Worm (Caenorhabditis elegans) whole organism, L4 larva: ENCODE measurements around the gene T08B1.1.

Experiments
- F10B5.3 ChIP-seq: sonication (generic microtip); optimal IDR thresholded peaks from 2 replicates; lab custom pipeline; 2016; ENCODE audit warnings: mild to moderate bottlenecking, missing genetic modification characterization, missing compliant biosample characterization
- F44E2.7 ChIP-seq: fragments of 200-800 bp; sonication (Bioruptor generic); IDR thresholded peaks from 2 replicates; pipeline ENCODE4 v2.1.2; 2022; ENCODE audit warnings: missing genetic modification characterization, missing compliant biosample characterization
- T20F7.1 ChIP-seq: fragments of 200-800 bp; sonication (Bioruptor generic); optimal IDR thresholded peaks from 2 replicates; lab custom pipeline; 2018; ENCODE audit warnings: mild to moderate bottlenecking, missing genetic modification characterization, missing compliant biosample characterization
- Y105C5A.15 ChIP-seq: fragments of 200-800 bp; sonication (Bioruptor generic); IDR thresholded peaks from 2 replicates; pipeline ENCODE4 v1.3.6; 2022; ENCODE audit warnings: missing genetic modification characterization, missing compliant biosample characterization
- Y75B8A.6 ChIP-seq: fragments of 200-800 bp; sonication (Bioruptor generic); IDR thresholded peaks from 2 replicates; pipeline ENCODE4 v1.3.6; 2022; ENCODE audit warnings: missing genetic modification reagents, missing genetic modification characterization, missing compliant biosample characterization
- ZK546.5 ChIP-seq, 2 experiments: sonication (generic microtip); optimal IDR thresholded peaks; 2 replicates each; lab custom pipeline; 2017; ENCODE audit warnings: missing biosample characterization in 2 of 2, missing genetic modification characterization in 2 of 2
- aly-2 ChIP-seq: sonication (generic microtip); optimal IDR thresholded peaks from 2 replicates; lab custom pipeline; 2018; ENCODE audit warnings: missing biosample characterization, missing genetic modification characterization
- ama-1 ChIP-seq: fragments of 150-350 bp; optimal IDR thresholded peaks from 2 replicates; lab custom pipeline; 2014; ENCODE audit warnings: inconsistent platforms, mixed read lengths
- ceh-28 ChIP-seq: fragments of 150-350 bp; optimal IDR thresholded peaks from 2 replicates; lab custom pipeline; 2014; ENCODE audit warnings: missing biosample characterization, missing genetic modification reagents, missing genetic modification characterization
- ceh-62 ChIP-seq: sonication (generic microtip); optimal IDR thresholded peaks from 2 replicates; lab custom pipeline; 2017; ENCODE audit warnings: missing biosample characterization, missing genetic modification characterization
- ceh-82 ChIP-seq: sonication (generic microtip); optimal IDR thresholded peaks from 2 replicates; lab custom pipeline; 2017; ENCODE audit warnings: missing biosample characterization, missing genetic modification characterization
- daf-16 ChIP-seq, 3 experiments: sonication (generic microtip); optimal IDR thresholded peaks; 2 replicates each; lab custom pipeline; 2016 to 2017; ENCODE audit warnings: missing genetic modification characterization in 3 of 3, missing genetic modification reagents in 3 of 3, mild to moderate bottlenecking in 2 of 3, missing compliant biosample characterization in 2 of 3, missing biosample characterization in 1 of 3, moderate library complexity in 1 of 3
- daf-8 ChIP-seq: fragments of 200-800 bp; sonication (Bioruptor generic); IDR thresholded peaks from 2 replicates; pipeline ENCODE4 v1.3.6; 2022; ENCODE audit warnings: missing genetic modification characterization, missing compliant biosample characterization
- dmd-6 ChIP-seq: fragments of 200-800 bp; sonication (Bioruptor generic); IDR thresholded peaks from 2 replicates; pipeline ENCODE4 v1.3.6; 2022; ENCODE audit warnings: missing genetic modification reagents, missing genetic modification characterization, missing compliant biosample characterization
- dmd-9 ChIP-seq: fragments of 200-800 bp; sonication (Bioruptor generic); IDR thresholded peaks from 2 replicates; pipeline ENCODE4 v1.3.6; 2022; ENCODE audit warnings: missing genetic modification reagents, missing genetic modification characterization, missing compliant biosample characterization
- egl-43 ChIP-seq: fragments of 200-800 bp; sonication (Bioruptor generic); IDR thresholded peaks from 2 replicates; pipeline ENCODE4 v1.3.6; 2022; ENCODE audit warnings: missing genetic modification reagents, missing genetic modification characterization, missing compliant biosample characterization
- gei-8 ChIP-seq: fragments of 200-800 bp; sonication (Bioruptor generic); optimal IDR thresholded peaks from 2 replicates; lab custom pipeline; 2018; ENCODE audit warnings: mild to moderate bottlenecking, missing genetic modification characterization, missing compliant biosample characterization
- hlh-11 ChIP-seq: fragments of 200-800 bp; sonication (Bioruptor generic); optimal IDR thresholded peaks from 2 replicates; lab custom pipeline; 2018; ENCODE audit warnings: mild to moderate bottlenecking, missing genetic modification characterization, missing compliant biosample characterization
- hlh-30 ChIP-seq: sonication (generic microtip); optimal IDR thresholded peaks from 2 replicates; lab custom pipeline; 2017; ENCODE audit warnings: antibody characterized with exemption, mild to moderate bottlenecking, missing genetic modification characterization, missing compliant biosample characterization; ENCODE audit not compliant: insufficient read depth
- jun-1 ChIP-seq: fragments of 150-350 bp; optimal IDR thresholded peaks from 2 replicates; lab custom pipeline; 2014; ENCODE audit warnings: missing biosample characterization, missing genetic modification reagents, missing genetic modification characterization
- lin-29 ChIP-seq: fragments of 200-800 bp; sonication (Bioruptor generic); IDR thresholded peaks from 2 replicates; pipeline ENCODE4 v1.3.6; 2022; ENCODE audit warnings: missing genetic modification reagents, missing genetic modification characterization, missing compliant biosample characterization
- lin-39 ChIP-seq: fragments of 150-350 bp; optimal IDR thresholded peaks from 2 replicates; lab custom pipeline; 2014; ENCODE audit warnings: missing biosample characterization, missing genetic modification reagents, missing genetic modification characterization
- lsy-2 ChIP-seq, 2 experiments: fragments of 150-350 bp in 1 of 2; sonication (generic microtip) in 1 of 2; optimal IDR thresholded peaks; 2 replicates each; lab custom pipeline; 2014 to 2017; ENCODE audit warnings: missing biosample characterization in 2 of 2, missing genetic modification characterization in 2 of 2
- mdl-1 ChIP-seq, 2 experiments: fragments of 150-350 bp in 1 of 2; sonication (generic microtip) in 1 of 2; optimal IDR thresholded peaks; 2 replicates each; lab custom pipeline; 2014 to 2017; ENCODE audit warnings: missing biosample characterization in 2 of 2, missing genetic modification characterization in 2 of 2
- mdt-29 ChIP-seq: fragments of 200-800 bp; sonication (Bioruptor generic); IDR thresholded peaks from 2 replicates; pipeline ENCODE4 v1.3.6; 2022; ENCODE audit warnings: missing genetic modification reagents, missing genetic modification characterization, missing compliant biosample characterization
- mep-1 ChIP-seq: fragments of 150-350 bp; sonication (generic microtip); optimal IDR thresholded peaks from 3 replicates; lab custom pipeline; 2014; ENCODE audit warnings: missing biosample characterization, missing genetic modification characterization
- mes-2 ChIP-seq: sonication (generic microtip); optimal IDR thresholded peaks from 2 replicates; lab custom pipeline; 2016; ENCODE audit warnings: missing genotype, mild to moderate bottlenecking, missing genetic modification characterization, missing compliant biosample characterization; ENCODE audit not compliant: poor library complexity, severe bottlenecking
- mxl-3 ChIP-seq: fragments of 200-800 bp; sonication (Bioruptor generic); optimal IDR thresholded peaks from 2 replicates; lab custom pipeline; 2018; ENCODE audit warnings: mild to moderate bottlenecking, missing genetic modification characterization, missing compliant biosample characterization
- nhr-10 ChIP-seq: fragments of 150-350 bp; optimal IDR thresholded peaks from 2 replicates; lab custom pipeline; 2014; ENCODE audit warnings: missing biosample characterization, missing genetic modification characterization
- nhr-111 ChIP-seq: fragments of 200-800 bp; sonication (Bioruptor generic); optimal IDR thresholded peaks from 2 replicates; lab custom pipeline; 2018; ENCODE audit warnings: mild to moderate bottlenecking, missing genetic modification characterization, missing compliant biosample characterization
- nhr-237 ChIP-seq: sonication (generic microtip); optimal IDR thresholded peaks from 2 replicates; lab custom pipeline; 2017; ENCODE audit warnings: missing biosample characterization, missing genetic modification characterization
- nhr-28 ChIP-seq: fragments of 150-350 bp; optimal IDR thresholded peaks from 2 replicates; lab custom pipeline; 2014; ENCODE audit warnings: missing biosample characterization, missing genetic modification characterization
- nhr-48 ChIP-seq: sonication (generic microtip); optimal IDR thresholded peaks from 2 replicates; lab custom pipeline; 2016; ENCODE audit warnings: mild to moderate bottlenecking, missing genetic modification characterization, missing compliant biosample characterization
- nhr-6 ChIP-seq: fragments of 150-350 bp; optimal IDR thresholded peaks from 2 replicates; lab custom pipeline; 2014; ENCODE audit warnings: missing biosample characterization, missing genetic modification characterization
- nhr-76 ChIP-seq: fragments of 150-350 bp; optimal IDR thresholded peaks from 2 replicates; lab custom pipeline; 2014; ENCODE audit warnings: missing biosample characterization, missing genetic modification characterization
- pha-4 ChIP-seq, 2 experiments: fragments of 150-350 bp in 1 of 2; fragments of 200-800 bp in 1 of 2; sonication (Bioruptor generic) in 1 of 2; IDR thresholded peaks in 1 of 2; optimal IDR thresholded peaks in 1 of 2; 2 replicates each; pipeline versions ENCODE4 v1.3.6 to Lab custom; 2014 to 2022; ENCODE audit warnings: missing genetic modification characterization in 2 of 2, missing genetic modification reagents in 2 of 2, missing biosample characterization in 1 of 2, missing compliant biosample characterization in 1 of 2
- pqm-1 ChIP-seq: sonication (generic microtip); optimal IDR thresholded peaks from 2 replicates; lab custom pipeline; 2017; ENCODE audit warnings: missing biosample characterization, missing genetic modification characterization
- rbr-2 ChIP-seq: sonication (generic microtip); optimal IDR thresholded peaks from 2 replicates; lab custom pipeline; 2016; ENCODE audit warnings: missing genotype, missing genetic modification characterization, missing compliant biosample characterization
- saeg-2 ChIP-seq: fragments of 200-800 bp; sonication (Bioruptor generic); IDR thresholded peaks from 2 replicates; pipeline ENCODE4 v1.3.6; 2022; ENCODE audit warnings: missing genetic modification reagents, missing genetic modification characterization, missing compliant biosample characterization
- set-16 ChIP-seq: fragments of 200-800 bp; sonication (Bioruptor generic); IDR thresholded peaks from 2 replicates; pipeline ENCODE4 v1.3.6; 2022; ENCODE audit warnings: missing genetic modification reagents, missing genetic modification characterization, missing compliant biosample characterization
- snpc-1.2 ChIP-seq: fragments of 200-800 bp; sonication (Bioruptor generic); IDR thresholded peaks from 2 replicates; pipeline ENCODE4 v1.3.6; 2022; ENCODE audit warnings: missing genetic modification reagents, missing genetic modification characterization, missing compliant biosample characterization
- spr-1 ChIP-seq: sonication (generic microtip); optimal IDR thresholded peaks from 2 replicates; lab custom pipeline; 2016; ENCODE audit warnings: mild to moderate bottlenecking, missing genetic modification characterization, missing compliant biosample characterization
- unc-62 ChIP-seq, 3 experiments: fragments of 150-350 bp in 1 of 3; sonication (generic microtip); optimal IDR thresholded peaks in 2 of 3; peaks in 1 of 3; 1 replicate in 1 of 3; 2 replicates in 2 of 3; lab custom pipeline; 2014 to 2017; ENCODE audit warnings: missing biosample characterization in 3 of 3, missing genetic modification characterization in 3 of 3, missing genetic modification reagents in 3 of 3, missing genotype in 1 of 3
- vab-7 ChIP-seq: fragments of 200-800 bp; sonication (Bioruptor generic); IDR thresholded peaks from 2 replicates; pipeline ENCODE4 v1.3.6; 2022; ENCODE audit warnings: missing genetic modification reagents, missing genetic modification characterization, missing compliant biosample characterization
- zfp-3 ChIP-seq: fragments of 200-800 bp; sonication (Bioruptor generic); conservative IDR thresholded peaks from 2 replicates; pipeline ENCODE4 v1.3.6; 2022; ENCODE audit warnings: missing genetic modification reagents, missing genetic modification characterization, missing compliant biosample characterization
- zip-2 ChIP-seq: fragments of 150-350 bp; optimal IDR thresholded peaks from 2 replicates; lab custom pipeline; 2014; ENCODE audit warnings: missing biosample characterization, missing genetic modification characterization

The T08B1.1 gene

ce11 chrV:1992515-1992968 lies 5.7 kb upstream of the T08B1.1 start, which contains the start of gene tnt-4:
Gene tnt-4 (minus strand): TSS chrV:1992918.
- TF ChIP-seq ama-1 (lab: Kevin White, UChicago): no peak
- TF ChIP-seq set-16 (GFP tag; lab: Robert Waterston, UW): peak; percentile 76

ce11 chrV:1991381-1991780 lies 4.5 kb upstream of the T08B1.1 start:
- TF ChIP-seq Y75B8A.6 (GFP tag; lab: Robert Waterston, UW) (no peak), egl-43 (GFP tag; lab: Robert Waterston, UW) (0 out of 2 replicates have a peak, but pooled peaks have one; percentile 40), set-16 (GFP tag; lab: Robert Waterston, UW) (peak; percentile 90)
- TF ChIP-seq, all 104 proteins: peak for 2

- TF ChIP-seq daf-16 (GFP tag; optimal IDR thresholded peaks at IDR 0.05; lab: Kevin White, UChicago) (no peak), daf-16 (tag; optimal IDR thresholded peaks at IDR 0.05; lab: Kevin White, UChicago) (peak; percentile 31), gei-8 (GFP tag; lab: Kevin White, UChicago) (no peak), unc-62 (GFP tag; optimal IDR thresholded peaks at IDR 0.05 in 1 of 2; lab: Kevin White, UChicago) (peak in 1 of 2 experiments; percentile 30), unc-62 (tag; optimal IDR thresholded peaks at IDR 0.05; lab: Kevin White, UChicago) (no peak), T20F7.1 (GFP tag; lab: Kevin White, UChicago) (no peak), mdl-1 (tag; optimal IDR thresholded peaks at IDR 0.05; lab: Kevin White, UChicago) (no peak), nhr-76 (tag; lab: Kevin White, UChicago) (no peak), vab-7 (GFP tag; lab: Robert Waterston, UW) (no peak), dmd-9 (no peak), ceh-28 (no peak), ceh-82 (tag; lab: Kevin White, UChicago) (no peak), Y105C5A.15 (GFP tag; lab: Robert Waterston, UW) (no peak), lin-29 (GFP tag; lab: Robert Waterston, UW) (no peak), F44E2.7 (GFP tag; lab: Robert Waterston, UW) (no peak), dmd-6 (GFP tag; lab: Robert Waterston, UW) (peak; percentile 36; the same call in 1 of the 2 replicates), mep-1 (tag; lab: Kevin White, UChicago) (no peak), mes-2 (no peak), pha-4 (GFP tag; IDR thresholded peaks at IDR 0.05; lab: Robert Waterston, UW) (no peak), pha-4 (tag; optimal IDR thresholded peaks at IDR 0.05; lab: Kevin White, UChicago) (no peak), ama-1 (lab: Kevin White, UChicago) (no peak), zip-2 (no peak), jun-1 (tag; lab: Kevin White, UChicago) (no peak), ZK546.5 (tag; optimal IDR thresholded peaks at IDR 0.05; lab: Kevin White, UChicago) (no peak), nhr-28 (tag; lab: Kevin White, UChicago) (peak; percentile 32), daf-8 (GFP tag; lab: Robert Waterston, UW) (no peak), egl-43 (GFP tag; lab: Robert Waterston, UW) (no peak), nhr-48 (tag; lab: Kevin White, UChicago) (no peak), lsy-2 (tag; optimal IDR thresholded peaks at IDR 0.05; lab: Kevin White, UChicago) (no peak), nhr-111 (GFP tag; lab: Kevin White, UChicago) (no peak), pqm-1 (tag; lab: Kevin White, UChicago) (peak; percentile 83), saeg-2 (GFP tag; lab: Robert Waterston, UW) (no peak), rbr-2 (tag; lab: Kevin White, UChicago) (no peak), hlh-11 (peak; percentile 8), snpc-1.2 (GFP tag; lab: Robert Waterston, UW) (no peak), F10B5.3 (tag; lab: Kevin White, UChicago) (no peak), hlh-30 (tag; lab: Kevin White, UChicago) (no peak), aly-2 (tag; lab: Kevin White, UChicago) (no peak), nhr-237 (no peak), ceh-62 (tag; lab: Kevin White, UChicago) (no peak), mxl-3 (GFP tag; lab: Kevin White, UChicago) (no peak), spr-1 (tag; lab: Kevin White, UChicago) (no peak), mdt-29 (GFP tag; lab: Robert Waterston, UW) (no peak), lin-39 (tag; lab: Kevin White, UChicago) (no peak), nhr-10 (tag; lab: Kevin White, UChicago) (no peak), nhr-6 (no peak), zfp-3 (GFP tag; lab: Robert Waterston, UW) (no peak)
Observed at ce11 chrV:1989220-1989619, 2.4 kb upstream of the T08B1.1 start.
